Fruit fly (Drosophila melanogaster) whole organism, pupa: ENCODE data around the gene rictor.

Experiments
- CG10348 ChIP-seq: fragments of 200-800 bp; sonication (Bioruptor generic); IDR thresholded peaks from 2 replicates; pipeline ENCODE4 v1.3.6; 2022; ENCODE audit warnings: missing biosample characterization, missing genetic modification characterization
- CG12605 ChIP-seq: fragments of 200-800 bp; sonication (Bioruptor generic); IDR thresholded peaks from 2 replicates; pipeline ENCODE4 v1.3.6; 2022; ENCODE audit warnings: missing biosample characterization, missing genetic modification characterization
- CG13204 ChIP-seq: fragments of 200-800 bp; sonication (Bioruptor generic); optimal IDR thresholded peaks from 2 replicates; lab custom pipeline; 2018; ENCODE audit warnings: missing biosample characterization, mild to moderate bottlenecking, missing genetic modification characterization, moderate library complexity
- CG14655 ChIP-seq: fragments of 200-800 bp; sonication (Bioruptor generic); optimal IDR thresholded peaks from 3 replicates; lab custom pipeline; 2017; ENCODE audit warnings: mild to moderate bottlenecking, missing biosample characterization, missing genetic modification reagents, missing genetic modification characterization
- CG15710 ChIP-seq: fragments of 200-800 bp; sonication (Bioruptor generic); optimal IDR thresholded peaks from 2 replicates; lab custom pipeline; 2018; ENCODE audit warnings: missing biosample characterization, mild to moderate bottlenecking, missing genetic modification characterization, moderate library complexity
- CG17806 ChIP-seq: fragments of 200-800 bp; sonication (Bioruptor generic); optimal IDR thresholded peaks from 2 replicates; lab custom pipeline; 2018; ENCODE audit warnings: missing biosample characterization, mild to moderate bottlenecking, missing genetic modification characterization, moderate library complexity
- CG32121 ChIP-seq: fragments of 200-800 bp; sonication (Bioruptor generic); IDR thresholded peaks from 2 replicates; pipeline ENCODE4 v1.3.6; 2022; ENCODE audit warnings: missing biosample characterization, missing genetic modification characterization
- CG34367 ChIP-seq: fragments of 200-800 bp; sonication (Bioruptor generic); optimal IDR thresholded peaks from 2 replicates; lab custom pipeline; 2018; ENCODE audit warnings: missing biosample characterization, mild to moderate bottlenecking, missing genetic modification characterization
- CG4496 ChIP-seq: fragments of 200-800 bp; sonication (Bioruptor generic); IDR thresholded peaks from 3 replicates; pipeline ENCODE4 v1.3.6; 2022; ENCODE audit warnings: missing biosample characterization, missing genetic modification characterization
- CG8159 ChIP-seq: fragments of 200-800 bp; sonication (Bioruptor generic); optimal IDR thresholded peaks from 3 replicates; lab custom pipeline; 2018; ENCODE audit warnings: missing biosample characterization, mild to moderate bottlenecking, missing genetic modification characterization, moderate library complexity
- CG8301 ChIP-seq: fragments of 200-800 bp; sonication (Bioruptor generic); optimal IDR thresholded peaks from 2 replicates; lab custom pipeline; 2018; ENCODE audit warnings: missing biosample characterization, mild to moderate bottlenecking, missing genetic modification characterization
- CG9948 ChIP-seq: fragments of 200-800 bp; sonication (Bioruptor generic); optimal IDR thresholded peaks from 2 replicates; lab custom pipeline; 2018; ENCODE audit warnings: missing biosample characterization, mild to moderate bottlenecking, missing genetic modification characterization, moderate library complexity
- D1 ChIP-seq: fragments of 200-800 bp; sonication (Bioruptor generic); optimal IDR thresholded peaks from 2 replicates; lab custom pipeline; 2018; ENCODE audit warnings: missing biosample characterization, mild to moderate bottlenecking, missing genetic modification characterization, moderate library complexity
- EcR ChIP-seq: fragments of 200-800 bp; sonication (Bioruptor generic); optimal IDR thresholded peaks from 3 replicates; lab custom pipeline; 2019; ENCODE audit warnings: missing biosample characterization, missing genetic modification characterization, mild to moderate bottlenecking, moderate library complexity, missing genetic modification reagents
- Ets98B ChIP-seq: fragments of 200-800 bp; sonication (Bioruptor generic); IDR thresholded peaks from 2 replicates; pipeline ENCODE4 v1.3.6; 2022; ENCODE audit warnings: missing biosample characterization, missing genetic modification characterization
- Pif1A ChIP-seq: fragments of 200-800 bp; sonication (Bioruptor generic); optimal IDR thresholded peaks from 3 replicates; lab custom pipeline; 2016; ENCODE audit warnings: missing biosample characterization, missing genetic modification characterization
- Pif1B ChIP-seq: fragments of 200-800 bp; sonication (Bioruptor generic); optimal IDR thresholded peaks from 3 replicates; lab custom pipeline; 2016; ENCODE audit warnings: missing biosample characterization, missing genetic modification characterization
- Snoo ChIP-seq: fragments of 200-800 bp; sonication (Bioruptor generic); optimal IDR thresholded peaks from 3 replicates; lab custom pipeline; 2017; ENCODE audit warnings: missing biosample characterization, mild to moderate bottlenecking, missing genetic modification characterization, inconsistent platforms
- fd96Ca ChIP-seq: fragments of 200-800 bp; sonication (Bioruptor generic); IDR thresholded peaks from 3 replicates; pipeline ENCODE4 v1.3.6; 2022; ENCODE audit warnings: missing biosample characterization, missing genetic modification characterization
- gl ChIP-seq: fragments of 200-800 bp; sonication (Bioruptor generic); optimal IDR thresholded peaks from 2 replicates; lab custom pipeline; 2018; ENCODE audit warnings: missing biosample characterization, mild to moderate bottlenecking, missing genetic modification characterization
- rn ChIP-seq: fragments of 200-800 bp; sonication (Bioruptor generic); IDR thresholded peaks from 2 replicates; pipeline ENCODE4 v1.3.6; 2022; ENCODE audit warnings: missing biosample characterization, missing genetic modification characterization

The rictor gene

DNA sequence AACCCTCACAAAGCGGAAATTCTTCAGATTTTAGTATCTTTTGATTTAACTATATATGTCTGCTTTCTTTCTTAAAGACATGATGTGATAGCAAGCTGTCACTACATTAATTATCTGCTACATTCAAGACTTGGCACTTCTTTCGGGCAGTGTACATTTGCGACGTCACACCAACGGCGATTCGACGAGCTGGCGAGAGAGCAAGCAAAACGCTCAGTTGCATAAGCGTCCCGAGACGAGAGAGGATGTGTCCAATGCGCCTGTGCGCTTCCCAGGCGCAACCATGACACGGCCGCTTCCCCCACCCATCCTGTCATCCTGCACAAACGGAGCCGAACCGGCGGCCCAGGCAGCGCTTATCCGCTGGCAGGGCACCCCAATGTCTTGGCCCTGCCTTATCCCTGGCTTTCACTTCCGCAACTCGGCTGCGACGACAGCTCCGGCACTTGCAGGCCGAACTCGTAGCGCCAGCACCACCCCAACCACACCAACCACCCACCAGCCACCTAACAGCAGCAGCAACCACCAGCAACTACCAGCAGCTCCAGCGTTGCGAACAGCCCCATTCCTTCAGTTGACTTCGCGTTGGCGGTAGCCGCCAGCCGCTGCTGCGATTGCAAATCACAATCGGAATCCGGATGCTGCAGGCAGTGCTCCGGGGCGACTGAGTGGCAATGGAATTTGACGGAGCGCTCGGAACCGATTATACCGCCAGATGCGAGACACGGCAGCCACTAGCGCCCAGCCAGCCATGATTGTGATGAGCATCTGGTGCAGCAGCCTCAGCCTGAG is 12.4 kb downstream of the rictor start, which contains the start of gene Hs3st-B:
Hs3st-B (plus strand) TSS at position 214 of the 792 bp plus-strand sequence.
- TF ChIP-seq CG32121 (no peak), CG15710 (no peak), CG4496 (GFP tag; lab: Robert Waterston, UW) (peak; percentile 52; the same call in 1 of the 3 replicates), CG13204 (GFP tag; lab: Kevin White, UChicago) (peak; percentile 86), D1 (tag; lab: Kevin White, UChicago) (no peak), rn (GFP tag; lab: Robert Waterston, UW) (no peak), CG9948 (no peak)

DNA sequence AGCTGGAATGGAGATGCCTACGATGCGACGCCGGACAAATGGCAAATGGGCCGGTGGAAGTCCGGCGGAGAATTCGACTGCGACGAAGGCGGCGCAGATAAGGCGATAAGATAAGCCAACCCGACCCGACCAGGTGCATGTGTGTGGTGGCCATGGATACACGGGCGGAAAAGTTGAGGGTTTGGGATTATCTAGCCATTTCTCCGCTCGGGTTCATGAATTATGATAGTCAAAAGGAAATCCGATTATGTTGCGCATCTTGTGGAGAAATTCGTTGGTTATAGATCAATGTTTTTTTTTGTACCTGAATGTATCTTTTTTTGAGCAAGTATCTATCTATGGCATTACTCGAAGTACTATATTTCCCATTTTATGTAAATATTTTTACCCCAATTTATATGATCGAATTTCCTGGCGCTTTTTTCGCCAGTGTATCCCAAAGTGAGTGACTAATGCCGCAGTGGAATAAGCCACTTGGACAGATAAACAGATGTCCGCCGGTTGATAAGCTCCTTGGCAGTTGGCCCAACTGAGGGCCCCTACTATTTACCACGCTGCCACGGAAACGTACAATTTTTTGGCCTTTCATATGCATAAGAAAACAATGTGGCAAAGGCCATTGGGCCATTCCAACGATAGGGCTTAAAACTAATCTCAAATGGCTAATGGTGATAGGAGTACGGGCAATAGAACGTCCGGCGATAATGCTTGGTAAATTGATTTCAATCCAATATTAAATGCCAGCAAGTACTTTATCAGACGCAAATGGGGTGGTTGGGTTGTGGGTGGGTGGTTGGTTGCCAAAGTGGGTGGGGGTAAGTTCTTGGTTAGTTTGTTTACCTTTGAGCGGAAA is 13.6 kb downstream of the rictor start, which contains the start of gene CG7992:
CG7992 (minus strand) TSS at position 51 of the 853 bp plus-strand sequence.
- TF ChIP-seq CG4496 (GFP tag; lab: Robert Waterston, UW) = 0 out of 3 replicates have a peak, but pooled peaks have one; percentile 39
- no peak for TF ChIP-seq CG13204 (GFP tag; lab: Kevin White, UChicago)
- TF ChIP-seq D1 (tag; lab: Kevin White, UChicago) = no peak
- no peak for TF ChIP-seq CG15710
- TF ChIP-seq CG8159 (tag; lab: Kevin White, UChicago) = peak; percentile 40
- no peak for TF ChIP-seq Ets98B (GFP tag; lab: Robert Waterston, UW)
- no peak for TF ChIP-seq CG17806 (tag; lab: Kevin White, UChicago)
- no peak for TF ChIP-seq CG14655 (GFP tag; lab: Kevin White, UChicago)
- no peak for TF ChIP-seq CG32121

DNA sequence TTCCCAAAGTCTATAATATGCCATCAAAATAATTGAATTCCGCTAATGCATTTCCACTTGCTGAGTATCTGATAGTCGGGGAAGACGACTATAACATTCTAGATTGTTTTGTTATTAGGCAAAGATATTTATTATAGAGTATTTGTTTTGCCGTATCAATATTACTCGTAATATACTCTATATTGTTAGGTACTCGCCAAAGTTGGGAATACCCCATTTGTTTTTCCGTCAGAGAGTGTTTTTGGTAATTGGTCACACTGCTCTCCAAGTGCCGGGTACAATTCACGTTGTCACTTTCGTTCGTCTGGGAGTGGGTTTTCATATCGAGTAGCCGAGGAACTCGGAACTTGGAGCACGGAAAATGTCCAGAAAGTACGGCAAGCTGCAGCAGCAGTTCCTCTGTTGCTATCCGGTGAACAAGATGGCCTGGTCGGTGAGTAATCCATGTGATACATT is 17.6 kb downstream of the rictor start, which contains the start of gene CG7889:
CG7889 (plus strand) TSS at position 253 of the 456 bp plus-strand sequence.
- TF ChIP-seq Snoo (tag; lab: Kevin White, UChicago) = no peak
- TF ChIP-seq CG8159 (tag; lab: Kevin White, UChicago) = peak; percentile 48
- TF ChIP-seq CG32121 = no peak
- TF ChIP-seq CG17806 (tag; lab: Kevin White, UChicago) = no peak
- TF ChIP-seq gl (tag; lab: Kevin White, UChicago) = no peak
- TF ChIP-seq CG34367 (tag; lab: Kevin White, UChicago) = no peak
- peak; percentile 31 for TF ChIP-seq CG8301 (tag; lab: Kevin White, UChicago)
- peak; percentile 17; the same call in 1 of the 2 replicates for TF ChIP-seq CG12605 (GFP tag; lab: Robert Waterston, UW)
- peak; percentile 8 for TF ChIP-seq D1 (tag; lab: Kevin White, UChicago)
- no peak for TF ChIP-seq CG9948
- TF ChIP-seq Pif1A (GFP tag; lab: Kevin White, UChicago) = peak; percentile 31

DNA sequence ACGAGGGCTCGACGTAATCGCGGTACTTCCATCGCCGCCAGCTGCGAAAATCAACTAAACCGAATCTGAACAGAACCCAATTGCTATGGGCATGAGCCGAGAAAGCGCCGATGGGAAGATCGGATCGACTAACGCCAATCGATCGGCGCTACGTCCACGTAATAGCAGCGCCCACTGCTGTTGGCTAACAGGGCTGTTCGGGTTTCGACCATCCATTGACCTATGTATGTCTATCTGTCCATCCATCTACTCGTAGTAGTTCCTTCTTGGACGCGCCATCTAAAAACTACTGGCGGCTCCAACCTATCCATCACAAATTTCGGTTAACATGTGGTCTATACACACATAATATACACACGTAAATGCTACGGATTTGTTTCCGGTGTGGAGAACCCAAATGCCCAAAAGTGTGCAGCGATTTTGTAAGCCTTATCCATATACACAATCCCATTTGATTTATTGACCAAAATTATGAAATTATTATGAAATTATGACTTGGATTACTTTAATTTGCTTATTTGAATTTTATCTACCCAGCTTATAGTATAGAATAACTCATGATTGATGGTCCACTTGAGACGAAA is 19.2 kb downstream of the rictor start, which contains the start of gene CG14196:
CG14196 (minus strand) TSS at position 51 of the 584 bp plus-strand sequence.
- no peak for TF ChIP-seq CG32121
- TF ChIP-seq CG4496 (GFP tag; lab: Robert Waterston, UW) = no peak
- TF ChIP-seq CG34367 (tag; lab: Kevin White, UChicago) = no peak
- no peak for TF ChIP-seq CG13204 (GFP tag; lab: Kevin White, UChicago)
- no peak for TF ChIP-seq Pif1A (GFP tag; lab: Kevin White, UChicago)
- TF ChIP-seq CG9948 = no peak
- TF ChIP-seq D1 (tag; lab: Kevin White, UChicago) = no peak
- no peak for TF ChIP-seq Ets98B (GFP tag; lab: Robert Waterston, UW)
- TF ChIP-seq CG10348 (GFP tag; lab: Robert Waterston, UW) = no peak
- TF ChIP-seq Pif1B = no peak
- TF ChIP-seq rn (GFP tag; lab: Robert Waterston, UW) = no peak
- no peak for TF ChIP-seq CG8301 (tag; lab: Kevin White, UChicago)
- TF ChIP-seq, all 21 proteins: peak for 0

dm6 chrX:19240230-19240839 is 20.7 kb downstream of the rictor start:
- TF ChIP-seq fd96Ca (GFP tag; lab: Robert Waterston, UW) = no peak
- TF ChIP-seq CG9948 = no peak
- TF ChIP-seq CG10348 (GFP tag; lab: Robert Waterston, UW) = no peak
- TF ChIP-seq Pif1A (GFP tag; lab: Kevin White, UChicago) = no peak
- no peak for TF ChIP-seq CG14655 (GFP tag; lab: Kevin White, UChicago)
- TF ChIP-seq CG8159 (tag; lab: Kevin White, UChicago) = no peak
- TF ChIP-seq CG4496 (GFP tag; lab: Robert Waterston, UW) = no peak
- TF ChIP-seq D1 (tag; lab: Kevin White, UChicago) = no peak
- TF ChIP-seq Ets98B (GFP tag; lab: Robert Waterston, UW) = no peak
- TF ChIP-seq CG13204 (GFP tag; lab: Kevin White, UChicago) = no peak
- no peak for TF ChIP-seq rn (GFP tag; lab: Robert Waterston, UW)
- no peak for TF ChIP-seq CG34367 (tag; lab: Kevin White, UChicago)
- TF ChIP-seq CG32121 = no peak
- TF ChIP-seq EcR (GFP tag; lab: Kevin White, UChicago) = no peak
